Worm (Caenorhabditis elegans) whole organism, L3 larva: Measurements from ENCODE around the gene pes-1.

Experiments
- R02D3.7 ChIP-seq: fragments of 150-350 bp; optimal IDR thresholded peaks from 2 replicates; lab custom pipeline; 2014; ENCODE audit warnings: missing biosample characterization, missing genetic modification characterization
- ceh-28 ChIP-seq: fragments of 150-350 bp; optimal IDR thresholded peaks from 2 replicates; lab custom pipeline; 2014; ENCODE audit warnings: missing biosample characterization, missing genetic modification reagents, missing genetic modification characterization
- daf-12 ChIP-seq: fragments of 150-350 bp; optimal IDR thresholded peaks from 2 replicates; lab custom pipeline; 2014; ENCODE audit warnings: missing biosample characterization, missing genetic modification reagents, missing genetic modification characterization
- elt-2 ChIP-seq: sonication (generic microtip); optimal IDR thresholded peaks from 2 replicates; lab custom pipeline; 2016; ENCODE audit warnings: missing genetic modification reagents, mild to moderate bottlenecking, missing genetic modification characterization, missing compliant biosample characterization
- elt-3 ChIP-seq, 3 experiments: fragments of 150-350 bp in 1 of 3; sonication (generic microtip) in 2 of 3; optimal IDR thresholded peaks; 2 replicates in 2 of 3; 4 replicates in 1 of 3; lab custom pipeline; 2014 to 2017; ENCODE audit warnings: missing biosample characterization in 3 of 3, missing genetic modification characterization in 3 of 3
- fos-1 ChIP-seq: fragments of 150-350 bp; optimal IDR thresholded peaks from 2 replicates; lab custom pipeline; 2014; ENCODE audit warnings: missing biosample characterization, missing genetic modification characterization
- hmg-11 ChIP-seq: sonication (generic microtip); optimal IDR thresholded peaks from 2 replicates; lab custom pipeline; 2016; ENCODE audit warnings: missing genetic modification characterization, missing compliant biosample characterization
- nhr-43 ChIP-seq: sonication (generic microtip); optimal IDR thresholded peaks from 2 replicates; lab custom pipeline; 2016; ENCODE audit warnings: mild to moderate bottlenecking, missing genetic modification characterization, missing compliant biosample characterization; ENCODE audit not compliant: poor library complexity, severe bottlenecking
- pqm-1 ChIP-seq: fragments of 150-350 bp; optimal IDR thresholded peaks from 2 replicates; lab custom pipeline; 2017; ENCODE audit warnings: missing biosample characterization, missing genetic modification characterization, inconsistent platforms
- unc-39 ChIP-seq: sonication (generic microtip); optimal IDR thresholded peaks from 4 replicates; lab custom pipeline; 2017; ENCODE audit warnings: missing biosample characterization, missing genetic modification characterization

DNA sequence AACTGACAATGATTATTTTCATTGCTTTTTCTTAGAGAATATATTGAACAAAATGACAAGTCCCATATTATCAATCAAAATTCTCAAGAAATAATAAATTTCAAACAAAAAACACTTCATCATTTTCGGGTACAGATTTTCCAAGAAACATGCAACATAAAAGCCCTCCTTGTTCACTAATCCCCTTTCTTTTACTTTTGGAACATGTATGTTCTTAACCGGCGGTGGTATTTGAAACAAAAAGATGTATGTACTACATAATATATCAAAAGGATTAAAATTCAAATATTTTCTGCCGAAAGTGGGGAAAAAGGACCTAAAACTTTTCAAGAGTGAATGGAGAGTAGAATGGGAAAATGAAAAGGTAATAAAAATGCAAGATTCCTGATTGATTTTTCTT, 51.7 kb downstream of the pes-1 start:
- TF ChIP-seq pqm-1 (tag; lab: Kevin White, UChicago) (no peak), R02D3.7 (tag; lab: Kevin White, UChicago) (no peak), daf-12 (tag; lab: Kevin White, UChicago) (no peak), elt-2 (tag; lab: Kevin White, UChicago) (no peak), fos-1 (no peak), elt-3 (tag; optimal IDR thresholded peaks at IDR 0.05; lab: Kevin White, UChicago) (no peak), ceh-28 (no peak), nhr-43 (tag; lab: Kevin White, UChicago) (no peak), hmg-11 (tag; lab: Kevin White, UChicago) (no peak), unc-39 (no peak)
